Fruit fly (Drosophila melanogaster) whole organism, embryonic: ENCODE data around the gene CG5861.

Experiments used
- B-H2 ChIP-seq: fragments of 200-800 bp; sonication (Bioruptor generic); optimal IDR thresholded peaks from 2 replicates; lab custom pipeline; 2018; ENCODE audit warnings: missing biosample characterization, mild to moderate bottlenecking, missing genetic modification characterization
- BtbVII ChIP-seq: fragments of 200-800 bp; sonication (Bioruptor generic); optimal IDR thresholded peaks from 3 replicates; lab custom pipeline; 2017; ENCODE audit warnings: missing biosample characterization, mild to moderate bottlenecking, missing genetic modification characterization
- CG11398 ChIP-seq: fragments of 200-800 bp; sonication (Bioruptor generic); optimal IDR thresholded peaks from 2 replicates; lab custom pipeline; 2016; ENCODE audit warnings: missing biosample characterization, missing genetic modification characterization
- CG12071 ChIP-seq: fragments of 200-800 bp; sonication (Bioruptor generic); optimal IDR thresholded peaks from 3 replicates; lab custom pipeline; 2018; ENCODE audit warnings: missing biosample characterization, mild to moderate bottlenecking, missing genetic modification characterization
- CG12744 ChIP-seq: fragments of 200-800 bp; sonication (Bioruptor generic); optimal IDR thresholded peaks from 2 replicates; lab custom pipeline; 2016; ENCODE audit warnings: missing biosample characterization, missing genetic modification characterization
- CG12769 ChIP-seq: fragments of 200-800 bp; sonication (Bioruptor generic); optimal IDR thresholded peaks from 2 replicates; lab custom pipeline; 2019; ENCODE audit warnings: missing biosample characterization, mild to moderate bottlenecking, missing genetic modification characterization, moderate library complexity
- CG13296 ChIP-seq: fragments of 200-800 bp; sonication (Bioruptor generic); optimal IDR thresholded peaks from 3 replicates; lab custom pipeline; 2018; ENCODE audit warnings: missing biosample characterization, mild to moderate bottlenecking, missing genetic modification characterization
- CG15269 ChIP-seq: fragments of 200-800 bp; sonication (Bioruptor generic); optimal IDR thresholded peaks from 2 replicates; lab custom pipeline; 2018; ENCODE audit warnings: missing biosample characterization, mild to moderate bottlenecking, missing genetic modification characterization, moderate library complexity
- CG1602 ChIP-seq: fragments of 200-800 bp; sonication (Bioruptor generic); optimal IDR thresholded peaks from 3 replicates; lab custom pipeline; 2016; ENCODE audit warnings: missing biosample characterization, missing genetic modification characterization
- CG17802 ChIP-seq: fragments of 200-800 bp; sonication (Bioruptor generic); optimal IDR thresholded peaks from 2 replicates; lab custom pipeline; 2018; ENCODE audit warnings: missing biosample characterization, mild to moderate bottlenecking, missing genetic modification characterization, moderate library complexity
- CG17829 ChIP-seq: fragments of 200-800 bp; optimal IDR thresholded peaks from 2 replicates; lab custom pipeline; 2019; ENCODE audit warnings: missing biosample characterization, mild to moderate bottlenecking, missing genetic modification characterization, moderate library complexity
- CG2120 ChIP-seq: fragments of 200-800 bp; sonication (Bioruptor generic); optimal IDR thresholded peaks from 3 replicates; lab custom pipeline; 2016; ENCODE audit warnings: missing biosample characterization, missing genetic modification characterization
- CG30403 ChIP-seq: fragments of 200-800 bp; sonication (Bioruptor generic); optimal IDR thresholded peaks from 3 replicates; lab custom pipeline; 2016; ENCODE audit warnings: missing biosample characterization, missing genetic modification characterization
- CG34224 ChIP-seq: fragments of 200-800 bp; sonication (Bioruptor generic); IDR thresholded peaks from 3 replicates; pipeline ENCODE4 v1.3.6; 2022; ENCODE audit warnings: missing biosample characterization, missing genetic modification characterization; ENCODE audit not compliant: partially characterized antibody
- CG4404 ChIP-seq: fragments of 200-800 bp; sonication (Bioruptor generic); IDR thresholded peaks from 2 replicates; pipeline ENCODE4 v1.3.6; 2022; ENCODE audit warnings: missing biosample characterization, missing genetic modification characterization
- CG6254 ChIP-seq: fragments of 200-800 bp; sonication (Bioruptor generic); optimal IDR thresholded peaks from 3 replicates; lab custom pipeline; 2017; ENCODE audit warnings: mild to moderate bottlenecking, missing biosample characterization, missing genetic modification reagents, missing genetic modification characterization
- CG6683 ChIP-seq: fragments of 200-800 bp; sonication (Bioruptor generic); optimal IDR thresholded peaks from 2 replicates; lab custom pipeline; 2017; ENCODE audit warnings: missing biosample characterization, mild to moderate bottlenecking, missing genetic modification characterization, missing genetic modification reagents
- CG7928 ChIP-seq: fragments of 200-800 bp; sonication (Bioruptor generic); optimal IDR thresholded peaks from 2 replicates; lab custom pipeline; 2017; ENCODE audit warnings: missing biosample characterization, mild to moderate bottlenecking, missing genetic modification characterization
- CG8089 ChIP-seq: fragments of 200-800 bp; sonication (Bioruptor generic); optimal IDR thresholded peaks from 3 replicates; lab custom pipeline; 2016; ENCODE audit warnings: missing biosample characterization, missing genetic modification characterization
- CG8359 ChIP-seq: fragments of 200-800 bp; sonication (Bioruptor generic); optimal IDR thresholded peaks from 2 replicates; lab custom pipeline; 2017; ENCODE audit warnings: missing biosample characterization, mild to moderate bottlenecking, missing genetic modification characterization, borderline replicate concordance
- Camta ChIP-seq: fragments of 200-800 bp; sonication (Bioruptor generic); optimal IDR thresholded peaks from 2 replicates; lab custom pipeline; 2016; ENCODE audit warnings: missing biosample characterization, missing genetic modification characterization
- Doc2 ChIP-seq: fragments of 200-800 bp; sonication (Bioruptor generic); IDR thresholded peaks from 2 replicates; pipeline ENCODE4 v1.3.6; 2022; ENCODE audit warnings: missing biosample characterization, missing genetic modification characterization
- Fer1 ChIP-seq: fragments of 200-800 bp; sonication (Bioruptor generic); optimal IDR thresholded peaks from 2 replicates; lab custom pipeline; 2017; ENCODE audit warnings: missing biosample characterization, mild to moderate bottlenecking, missing genetic modification characterization
- Fer2 ChIP-seq: fragments of 200-800 bp; sonication (Bioruptor generic); optimal IDR thresholded peaks from 2 replicates; lab custom pipeline; 2018; ENCODE audit warnings: missing biosample characterization, mild to moderate bottlenecking, missing genetic modification characterization, moderate library complexity
- HLH4C ChIP-seq: fragments of 200-800 bp; sonication (Bioruptor generic); IDR thresholded peaks from 3 replicates; pipeline ENCODE4 v1.3.6; 2022; ENCODE audit warnings: missing biosample characterization, missing genetic modification characterization; ENCODE audit not compliant: partially characterized antibody
- HLHmδ ChIP-seq: fragments of 200-800 bp; sonication (Bioruptor generic); optimal IDR thresholded peaks from 2 replicates; lab custom pipeline; 2018; ENCODE audit warnings: missing biosample characterization, mild to moderate bottlenecking, missing genetic modification characterization, moderate library complexity
- Hmx ChIP-seq: fragments of 200-800 bp; sonication (Bioruptor generic); optimal IDR thresholded peaks from 2 replicates; lab custom pipeline; 2016; ENCODE audit warnings: missing biosample characterization, missing genetic modification characterization
- MBD-R2 ChIP-seq: fragments of 200-800 bp; sonication (Bioruptor generic); IDR thresholded peaks from 2 replicates; pipeline ENCODE4 v1.3.6; 2022; ENCODE audit warnings: missing biosample characterization, missing genetic modification characterization
- MTF-1 ChIP-seq: fragments of 200-800 bp; sonication (Bioruptor generic); optimal IDR thresholded peaks from 2 replicates; lab custom pipeline; 2018; ENCODE audit warnings: missing biosample characterization, mild to moderate bottlenecking, missing genetic modification characterization, borderline replicate concordance
- NfI ChIP-seq: fragments of 200-800 bp; sonication (Bioruptor generic); optimal IDR thresholded peaks from 3 replicates; lab custom pipeline; 2018; ENCODE audit warnings: missing biosample characterization, mild to moderate bottlenecking, missing genetic modification characterization, moderate library complexity
- Oli ChIP-seq: fragments of 200-800 bp; sonication (Bioruptor generic); optimal IDR thresholded peaks from 2 replicates; lab custom pipeline; 2018; ENCODE audit warnings: missing biosample characterization, mild to moderate bottlenecking, missing genetic modification characterization, moderate library complexity
- Rx ChIP-seq: fragments of 200-800 bp; sonication (Bioruptor generic); IDR thresholded peaks from 2 replicates; pipeline ENCODE4 v1.3.6; 2022; ENCODE audit warnings: missing biosample characterization, missing genetic modification characterization
- Taf1 ChIP-seq: fragments of 200-800 bp; sonication (Bioruptor generic); IDR thresholded peaks from 2 replicates; pipeline ENCODE4 v1.3.6; 2022; ENCODE audit warnings: missing biosample characterization, missing genetic modification characterization
- Xrp1 ChIP-seq: fragments of 200-800 bp; sonication (Bioruptor generic); IDR thresholded peaks from 2 replicates; pipeline ENCODE4 v1.3.6; 2022; ENCODE audit warnings: missing biosample characterization, missing genetic modification characterization
- bsh ChIP-seq, 2 experiments: fragments of 200-800 bp; sonication (Bioruptor generic); optimal IDR thresholded peaks; 2 replicates each; lab custom pipeline; 2017 to 2018; ENCODE audit warnings: mild to moderate bottlenecking in 2 of 2, missing biosample characterization in 2 of 2, missing genetic modification characterization in 2 of 2, moderate library complexity in 1 of 2
- ci ChIP-seq: fragments of 200-800 bp; sonication (Bioruptor generic); IDR thresholded peaks from 3 replicates; pipeline ENCODE4 v1.3.6; 2022; ENCODE audit warnings: missing biosample characterization, missing genetic modification characterization
- dm ChIP-seq: fragments of 200-800 bp; sonication (Bioruptor generic); optimal IDR thresholded peaks from 3 replicates; lab custom pipeline; 2016; ENCODE audit warnings: missing biosample characterization, missing genetic modification characterization
- dpn ChIP-seq, 2 experiments: fragments of 200-800 bp; sonication (Bioruptor generic); optimal IDR thresholded peaks; 3 replicates each; lab custom pipeline; 2016; ENCODE audit warnings: missing biosample characterization in 2 of 2, missing genetic modification characterization in 2 of 2
- eve ChIP-seq, 2 experiments: fragments of >200 bp; optimal IDR thresholded peaks; 2 replicates each; lab custom pipeline; 2017; ENCODE audit warnings: missing biosample characterization in 2 of 2, missing genetic modification characterization in 2 of 2
- fd3F ChIP-seq: fragments of 200-800 bp; sonication (Bioruptor generic); optimal IDR thresholded peaks from 2 replicates; lab custom pipeline; 2018; ENCODE audit warnings: missing biosample characterization, mild to moderate bottlenecking, missing genetic modification characterization, moderate library complexity
- lab ChIP-seq: fragments of 200-800 bp; sonication (Bioruptor generic); optimal IDR thresholded peaks from 3 replicates; lab custom pipeline; 2017; ENCODE audit warnings: missing biosample characterization, missing genetic modification characterization, mild to moderate bottlenecking, moderate library complexity, missing genetic modification reagents
- mld ChIP-seq: fragments of 200-800 bp; sonication (Bioruptor generic); IDR thresholded peaks from 3 replicates; pipeline ENCODE4 v1.3.6; 2022; ENCODE audit warnings: missing biosample characterization, missing genetic modification characterization; ENCODE audit not compliant: partially characterized antibody
- prd ChIP-seq, 3 experiments: fragments of >200 bp in 2 of 3; fragments of 200-800 bp in 1 of 3; sonication (Bioruptor generic) in 1 of 3; optimal IDR thresholded peaks in 2 of 3; IDR thresholded peaks in 1 of 3; 2 replicates in 2 of 3; 3 replicates in 1 of 3; pipeline versions ENCODE4 v1.3.6 to Lab custom; 2017 to 2022; ENCODE audit warnings: missing biosample characterization in 1 of 3, missing genetic modification characterization in 1 of 3
- psq ChIP-seq: fragments of 200-800 bp; sonication (Bioruptor generic); optimal IDR thresholded peaks from 2 replicates; lab custom pipeline; 2017; ENCODE audit warnings: missing biosample characterization, missing genetic modification characterization
- repo ChIP-seq: fragments of 200-800 bp; sonication (Bioruptor generic); optimal IDR thresholded peaks from 2 replicates; lab custom pipeline; 2016; ENCODE audit warnings: missing biosample characterization, missing genetic modification characterization
- stwl ChIP-seq: fragments of 200-800 bp; sonication (Bioruptor generic); optimal IDR thresholded peaks from 3 replicates; lab custom pipeline; 2018; ENCODE audit warnings: missing biosample characterization, mild to moderate bottlenecking, missing genetic modification characterization, moderate library complexity

The CG5861 gene

dm6 chr2L:16352585-16353580 lies 45.8 kb upstream of the CG5861 start, which contains the start of the genes Hyls1, chif and CG4455 (continued):
- TF ChIP-seq Taf1 (GFP tag; lab: Robert Waterston, UW), result no peak
- no peak for TF ChIP-seq CG13296 (GFP tag; lab: Kevin White, UChicago)
- peak; percentile 70 for TF ChIP-seq CG17829 (tag; lab: Kevin White, UChicago)
- TF ChIP-seq CG15269 (tag; lab: Kevin White, UChicago), result peak; percentile 54
- TF ChIP-seq CG17802 (tag; lab: Kevin White, UChicago), result no peak
- peak; percentile 93 for TF ChIP-seq HLH4C (GFP tag; lab: Robert Waterston, UW)
- TF ChIP-seq repo (GFP tag; lab: Kevin White, UChicago), result no peak
- peak; percentile 39 for TF ChIP-seq psq (GFP tag; lab: Kevin White, UChicago)
- TF ChIP-seq CG12744 (GFP tag; lab: Kevin White, UChicago), result no peak
- TF ChIP-seq ci (GFP tag; lab: Robert Waterston, UW), result peak; percentile 42; the same call in 1 of the 3 replicates
- peak in 1 of 2 experiments; percentile 30 for TF ChIP-seq dpn (GFP tag; optimal IDR thresholded peaks at IDR 0.05; lab: Kevin White, UChicago)
- no peak for TF ChIP-seq CG11398 (GFP tag; lab: Kevin White, UChicago)
- peak; percentile 71 for TF ChIP-seq stwl
- peak; percentile 26; the same call in 1 of the 2 replicates for TF ChIP-seq CG4404
- peak; percentile 43 for TF ChIP-seq CG2120 (GFP tag; lab: Kevin White, UChicago)
- TF ChIP-seq CG8359, result no peak
- TF ChIP-seq Fer1 (GFP tag; lab: Kevin White, UChicago), result no peak
- no peak for TF ChIP-seq Doc2 (GFP tag; lab: Robert Waterston, UW)
- TF ChIP-seq CG8089 (GFP tag; lab: Kevin White, UChicago), result no peak
- TF ChIP-seq BtbVII (GFP tag; lab: Kevin White, UChicago), result no peak
- TF ChIP-seq fd3F, result no peak
- peak; percentile 57 for TF ChIP-seq CG7928 (GFP tag; lab: Kevin White, UChicago)
- TF ChIP-seq mld (GFP tag; lab: Robert Waterston, UW), result peak; percentile 79; the same call in 2 of the 3 replicates
- no peak for TF ChIP-seq Hmx
- TF ChIP-seq NfI (GFP tag; lab: Kevin White, UChicago), result peak; percentile 3
- TF ChIP-seq eve (GFP tag; optimal IDR thresholded peaks at IDR 0.05; lab: Kevin White, UChicago), result peak in 1 of 2 experiments; percentile 66
- TF ChIP-seq Oli (tag; lab: Kevin White, UChicago), result no peak
- TF ChIP-seq CG6683 (GFP tag; lab: Kevin White, UChicago), result no peak
- TF ChIP-seq CG12071 (GFP tag; lab: Kevin White, UChicago), result no peak
- no peak for TF ChIP-seq Rx (GFP tag; lab: Robert Waterston, UW)
- peak; percentile 29 for TF ChIP-seq lab (GFP tag; lab: Kevin White, UChicago)
- TF ChIP-seq bsh (GFP tag; optimal IDR thresholded peaks at IDR 0.05; lab: Kevin White, UChicago), result no peak
- TF ChIP-seq dm (GFP tag; lab: Kevin White, UChicago), result no peak
- peak; percentile 80 for TF ChIP-seq CG34224 (GFP tag; lab: Robert Waterston, UW)
- TF ChIP-seq CG12769 (tag; lab: Kevin White, UChicago), result no peak
- TF ChIP-seq B-H2 (GFP tag; lab: Kevin White, UChicago), result peak; percentile 58
- no peak; the same call in none of the 2 replicates for TF ChIP-seq MBD-R2 (GFP tag; lab: Robert Waterston, UW)
- no peak; the same call in 1 of the 2 replicates for TF ChIP-seq Xrp1 (GFP tag; lab: Robert Waterston, UW)
- TF ChIP-seq HLHmδ, result no peak
- TF ChIP-seq CG6254 (GFP tag; lab: Kevin White, UChicago), result peak; percentile 53
- peak; percentile 53 for TF ChIP-seq CG30403 (GFP tag; lab: Kevin White, UChicago)
- no peak for TF ChIP-seq MTF-1 (GFP tag; lab: Kevin White, UChicago)
- peak; percentile 6 for TF ChIP-seq Fer2
- TF ChIP-seq CG1602 (GFP tag; lab: Kevin White, UChicago), result peak; percentile 30
- TF ChIP-seq prd (optimal IDR thresholded peaks at IDR 0.05; lab: Kevin White, UChicago), result no peak
- TF ChIP-seq prd (GFP tag; IDR thresholded peaks at IDR 0.05; lab: Robert Waterston, UW), result peak; percentile 29; the same call in 1 of the 3 replicates
- TF ChIP-seq Camta (GFP tag; lab: Kevin White, UChicago), result no peak
